Worm (Caenorhabditis elegans) whole organism, young adult: ENCODE measurements around the gene gfi-1.

Source experiments
- C06A6.2 ChIP-seq: fragments of 200-800 bp; sonication (Bioruptor generic); conservative IDR thresholded peaks from 2 replicates; pipeline ENCODE4 v1.3.6; 2022; ENCODE audit warnings: missing genetic modification characterization, missing compliant biosample characterization
- F22D6.2 ChIP-seq: sonication (generic microtip); optimal IDR thresholded peaks from 2 replicates; lab custom pipeline; 2016; ENCODE audit warnings: mild to moderate bottlenecking, missing genetic modification characterization, missing compliant biosample characterization
- F33H1.4 ChIP-seq: fragments of 200-800 bp; sonication (Bioruptor generic); IDR thresholded peaks from 2 replicates; pipeline ENCODE4 v1.3.6; 2022; ENCODE audit warnings: missing genetic modification reagents, missing genetic modification characterization, missing compliant biosample characterization
- F39B2.1 ChIP-seq: fragments of 200-800 bp; sonication (Bioruptor generic); IDR thresholded peaks from 2 replicates; pipeline ENCODE4 v1.3.6; 2022; ENCODE audit warnings: missing genetic modification reagents, missing genetic modification characterization, missing compliant biosample characterization
- F52B5.7 ChIP-seq: sonication (generic microtip); optimal IDR thresholded peaks from 2 replicates; lab custom pipeline; 2016; ENCODE audit warnings: mild to moderate bottlenecking, missing genetic modification characterization, missing compliant biosample characterization
- F55B11.4 ChIP-seq: sonication (generic microtip); optimal IDR thresholded peaks from 2 replicates; lab custom pipeline; 2016; ENCODE audit warnings: missing compliant biosample characterization, missing genetic modification characterization, borderline replicate concordance; ENCODE audit not compliant: insufficient read depth
- T07F8.4 ChIP-seq: sonication (generic microtip); optimal IDR thresholded peaks from 2 replicates; lab custom pipeline; 2016; ENCODE audit warnings: mild to moderate bottlenecking, missing genetic modification characterization, moderate library complexity, missing compliant biosample characterization
- Y53G8AR.9 ChIP-seq: fragments of 200-800 bp; sonication (Bioruptor generic); conservative IDR thresholded peaks from 2 replicates; pipeline ENCODE4 v1.3.6; 2022; ENCODE audit warnings: missing genetic modification reagents, missing genetic modification characterization, missing compliant biosample characterization
- Y79H2A.3 ChIP-seq: fragments of 200-800 bp; sonication (Bioruptor generic); conservative IDR thresholded peaks from 2 replicates; pipeline ENCODE4 v1.3.6; 2022; ENCODE audit warnings: missing genetic modification reagents, missing genetic modification characterization, missing compliant biosample characterization
- ZK185.1 ChIP-seq: sonication (generic microtip); optimal IDR thresholded peaks from 2 replicates; lab custom pipeline; 2016; ENCODE audit warnings: mild to moderate bottlenecking, missing genetic modification characterization, missing compliant biosample characterization; ENCODE audit not compliant: poor library complexity, severe bottlenecking
- ama-1 ChIP-seq, 3 experiments: fragments of 150-350 bp in 1 of 3; sonication (generic microtip) in 2 of 3; optimal IDR thresholded peaks; 2 replicates each; lab custom pipeline; 2014 to 2018; ENCODE audit warnings: missing biosample characterization in 2 of 3, missing genetic modification characterization in 2 of 3, missing genetic modification reagents in 2 of 3
- aptf-2 ChIP-seq: fragments of 200-800 bp; sonication (Bioruptor generic); conservative IDR thresholded peaks from 2 replicates; pipeline ENCODE4 v1.3.6; 2022; ENCODE audit warnings: missing genetic modification reagents, missing genetic modification characterization, missing compliant biosample characterization
- atf-7 ChIP-seq: sonication (generic microtip); optimal IDR thresholded peaks from 2 replicates; lab custom pipeline; 2017; ENCODE audit warnings: mild to moderate bottlenecking, missing genetic modification characterization, missing compliant biosample characterization
- attf-3 ChIP-seq: fragments of 200-800 bp; sonication (Bioruptor generic); conservative IDR thresholded peaks from 2 replicates; pipeline ENCODE4 v1.3.6; 2022; ENCODE audit warnings: missing genetic modification reagents, missing genetic modification characterization, missing compliant biosample characterization
- attf-5 ChIP-seq: fragments of 200-800 bp; sonication (Bioruptor generic); optimal IDR thresholded peaks from 2 replicates; lab custom pipeline; 2018; ENCODE audit warnings: mild to moderate bottlenecking, missing genetic modification characterization, missing compliant biosample characterization
- attf-6 ChIP-seq: fragments of 200-800 bp; sonication (Bioruptor generic); IDR thresholded peaks from 2 replicates; pipeline ENCODE4 v1.3.6; 2022; ENCODE audit warnings: missing genetic modification reagents, missing genetic modification characterization, missing compliant biosample characterization
- cebp-1 ChIP-seq, 2 experiments: fragments of 200-800 bp in 1 of 2; sonication (Bioruptor generic) in 1 of 2; sonication (generic microtip) in 1 of 2; IDR thresholded peaks in 1 of 2; optimal IDR thresholded peaks in 1 of 2; 2 replicates each; pipeline versions ENCODE4 v1.3.6 to Lab custom; 2017 to 2022; ENCODE audit warnings: missing compliant biosample characterization in 2 of 2, missing genetic modification characterization in 2 of 2, mild to moderate bottlenecking in 1 of 2, missing genetic modification reagents in 1 of 2, moderate library complexity in 1 of 2
- cebp-2 ChIP-seq: fragments of 200-800 bp; sonication (Bioruptor generic); IDR thresholded peaks from 2 replicates; pipeline ENCODE4 v1.3.6; 2022; ENCODE audit warnings: missing genetic modification characterization, missing compliant biosample characterization
- ceh-79 ChIP-seq: sonication (generic microtip); optimal IDR thresholded peaks from 2 replicates; lab custom pipeline; 2017; ENCODE audit warnings: mild to moderate bottlenecking, missing genetic modification characterization, missing compliant biosample characterization
- chd-7 ChIP-seq: sonication (generic microtip); optimal IDR thresholded peaks from 2 replicates; lab custom pipeline; 2016; ENCODE audit warnings: mild to moderate bottlenecking, missing genetic modification characterization, moderate library complexity, missing compliant biosample characterization
- die-1 ChIP-seq: sonication (generic microtip); optimal IDR thresholded peaks from 2 replicates; lab custom pipeline; 2016; ENCODE audit warnings: missing genotype, mild to moderate bottlenecking, missing genetic modification characterization, missing compliant biosample characterization
- dpff-1 ChIP-seq: sonication (generic microtip); optimal IDR thresholded peaks from 2 replicates; lab custom pipeline; 2017; ENCODE audit warnings: mild to moderate bottlenecking, missing genetic modification characterization, missing compliant biosample characterization
- dpl-1 ChIP-seq: fragments of 150-350 bp; optimal IDR thresholded peaks from 2 replicates; lab custom pipeline; 2014; ENCODE audit warnings: missing biosample characterization, missing genetic modification reagents, missing genetic modification characterization
- egl-44 ChIP-seq: fragments of 200-800 bp; sonication (Bioruptor generic); IDR thresholded peaks from 2 replicates; pipeline ENCODE4 v1.3.6; 2022; ENCODE audit warnings: missing genetic modification reagents, missing genetic modification characterization, missing compliant biosample characterization
- egrh-3 ChIP-seq: fragments of 200-800 bp; sonication (Bioruptor generic); IDR thresholded peaks from 2 replicates; pipeline ENCODE4 v1.3.6; 2022; ENCODE audit warnings: missing genetic modification reagents, missing genetic modification characterization, missing compliant biosample characterization
- ets-4 ChIP-seq: fragments of 200-800 bp; sonication (Bioruptor generic); optimal IDR thresholded peaks from 2 replicates; lab custom pipeline; 2018; ENCODE audit warnings: mild to moderate bottlenecking, missing genetic modification characterization, missing compliant biosample characterization
- gei-17 ChIP-seq: fragments of 200-800 bp; sonication (Bioruptor generic); optimal IDR thresholded peaks from 2 replicates; lab custom pipeline; 2018; ENCODE audit warnings: mild to moderate bottlenecking, missing genetic modification characterization, missing compliant biosample characterization
- hmg-1.2 ChIP-seq: fragments of 200-800 bp; sonication (Bioruptor generic); IDR thresholded peaks from 2 replicates; pipeline ENCODE4 v1.3.6; 2022; ENCODE audit warnings: missing genetic modification reagents, missing genetic modification characterization, missing compliant biosample characterization
- hrde-1 ChIP-seq: sonication (generic microtip); optimal IDR thresholded peaks from 2 replicates; lab custom pipeline; 2016; ENCODE audit warnings: missing genetic modification characterization, mild to moderate bottlenecking, missing compliant biosample characterization, moderate library complexity, missing genotype, missing genetic modification reagents, borderline replicate concordance
- hsf-1 ChIP-seq: fragments of 200-800 bp; sonication (Bioruptor generic); IDR thresholded peaks from 2 replicates; pipeline ENCODE4 v1.3.6; 2022; ENCODE audit warnings: missing genetic modification reagents, missing genetic modification characterization, missing compliant biosample characterization
- lin-26 ChIP-seq: fragments of 200-800 bp; sonication (Bioruptor generic); IDR thresholded peaks from 2 replicates; pipeline ENCODE4 v1.3.6; 2022; ENCODE audit warnings: missing genetic modification reagents, missing genetic modification characterization, missing compliant biosample characterization
- lsy-27 ChIP-seq: sonication (generic microtip); optimal IDR thresholded peaks from 2 replicates; lab custom pipeline; 2017; ENCODE audit warnings: missing genetic modification characterization, mild to moderate bottlenecking, missing compliant biosample characterization, antibody characterized with exemption, missing genotype, borderline replicate concordance; ENCODE audit not compliant: insufficient read depth
- madf-10 ChIP-seq: sonication (generic microtip); optimal IDR thresholded peaks from 2 replicates; lab custom pipeline; 2016; ENCODE audit warnings: mild to moderate bottlenecking, missing genetic modification characterization, missing compliant biosample characterization
- madf-3 ChIP-seq: fragments of 200-800 bp; sonication (Bioruptor generic); IDR thresholded peaks from 2 replicates; pipeline ENCODE4 v1.3.6; 2022; ENCODE audit warnings: missing genetic modification reagents, missing genetic modification characterization, missing compliant biosample characterization
- madf-6 ChIP-seq: fragments of 200-800 bp; sonication (Bioruptor generic); IDR thresholded peaks from 2 replicates; pipeline ENCODE4 v1.3.6; 2022; ENCODE audit warnings: missing genetic modification reagents, missing genetic modification characterization, missing compliant biosample characterization
- mcd-1 ChIP-seq: fragments of 200-800 bp; sonication (Bioruptor generic); IDR thresholded peaks from 2 replicates; pipeline ENCODE4 v1.3.6; 2022; ENCODE audit warnings: missing genetic modification reagents, missing genetic modification characterization, missing compliant biosample characterization
- nfya-2 ChIP-seq: fragments of 200-800 bp; sonication (Bioruptor generic); IDR thresholded peaks from 2 replicates; pipeline ENCODE4 v1.3.6; 2022; ENCODE audit warnings: missing genetic modification reagents, missing genetic modification characterization, missing compliant biosample characterization
- nhr-80 ChIP-seq: sonication (generic microtip); optimal IDR thresholded peaks from 2 replicates; lab custom pipeline; 2016; ENCODE audit warnings: missing genetic modification characterization, missing compliant biosample characterization
- pbrm-1 ChIP-seq: fragments of 200-800 bp; sonication (Bioruptor generic); IDR thresholded peaks from 2 replicates; pipeline ENCODE4 v1.3.6; 2022; ENCODE audit warnings: missing genetic modification reagents, missing genetic modification characterization, missing compliant biosample characterization
- rec-8 ChIP-seq, 2 experiments: sonication (generic microtip); optimal IDR thresholded peaks; 2 replicates each; lab custom pipeline; 2016; ENCODE audit warnings: mild to moderate bottlenecking in 2 of 2, missing genetic modification characterization in 2 of 2, missing genetic modification reagents in 2 of 2, missing genotype in 2 of 2, missing biosample characterization in 1 of 2, missing compliant biosample characterization in 1 of 2, moderate library complexity in 1 of 2
- rpc-1 ChIP-seq, 2 experiments: fragments of 150-350 bp in 1 of 2; sonication (generic microtip) in 1 of 2; optimal IDR thresholded peaks; 2 replicates each; lab custom pipeline; 2014 to 2018; ENCODE audit warnings: missing biosample characterization in 1 of 2, missing genetic modification characterization in 1 of 2, missing genetic modification reagents in 1 of 2, missing genotype in 1 of 2
- snpc-3.4 ChIP-seq: sonication (generic microtip); optimal IDR thresholded peaks from 2 replicates; lab custom pipeline; 2017; ENCODE audit warnings: missing genetic modification characterization, mild to moderate bottlenecking, missing compliant biosample characterization, antibody characterized with exemption, moderate library complexity, missing genotype, missing genetic modification reagents
- tlf-1 ChIP-seq: fragments of 200-800 bp; sonication (Bioruptor generic); optimal IDR thresholded peaks from 2 replicates; lab custom pipeline; 2018; ENCODE audit warnings: mild to moderate bottlenecking, missing genetic modification characterization, missing compliant biosample characterization
- zfh-2 ChIP-seq: fragments of 200-800 bp; sonication (Bioruptor generic); conservative IDR thresholded peaks from 2 replicates; pipeline ENCODE4 v1.3.6; 2022; ENCODE audit warnings: missing genetic modification reagents, missing genetic modification characterization, missing compliant biosample characterization
- ztf-3 ChIP-seq: fragments of 200-800 bp; sonication (Bioruptor generic); optimal IDR thresholded peaks from 2 replicates; lab custom pipeline; 2018; ENCODE audit warnings: mild to moderate bottlenecking, missing genetic modification characterization, missing compliant biosample characterization

gfi-1 gene

DNA sequence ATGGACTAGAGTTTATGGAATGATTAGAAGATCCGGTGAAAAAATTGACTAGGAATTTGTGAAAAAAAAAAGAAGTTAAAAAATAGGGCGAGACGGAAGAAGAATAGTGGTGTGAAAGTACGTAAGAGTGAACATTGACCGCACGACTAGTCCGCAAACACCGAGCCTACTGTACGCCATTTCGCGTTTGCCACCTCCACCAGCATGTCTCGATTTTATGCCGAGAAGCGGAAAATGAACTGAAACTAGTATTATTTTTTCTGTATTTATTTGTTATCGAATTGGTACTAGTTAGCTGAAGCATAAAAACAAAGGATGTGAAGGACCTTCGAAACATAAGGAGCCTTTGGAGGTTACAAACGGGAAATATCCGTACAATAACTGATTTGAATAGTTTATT is 27.7 kb upstream of the gfi-1 start (continued):
- TF ChIP-seq Y53G8AR.9 (GFP tag; lab: Robert Waterston, UW) (0 out of 2 replicates have a peak, but pooled peaks have one; percentile 27), cebp-1 (GFP tag; IDR thresholded peaks at IDR 0.05; lab: Robert Waterston, UW) (no peak), cebp-1 (tag; optimal IDR thresholded peaks at IDR 0.05; lab: Kevin White, UChicago) (peak; percentile 27), madf-10 (tag; lab: Kevin White, UChicago) (no peak), nfya-2 (GFP tag; lab: Robert Waterston, UW) (no peak), pbrm-1 (GFP tag; lab: Robert Waterston, UW) (no peak), lin-26 (GFP tag; lab: Robert Waterston, UW) (no peak), F55B11.4 (no peak), egl-44 (GFP tag; lab: Robert Waterston, UW) (no peak), mcd-1 (GFP tag; lab: Robert Waterston, UW) (peak; percentile 39; the same call in 1 of the 2 replicates), nhr-80 (peak; percentile 16), Y79H2A.3 (no peak), ceh-79 (tag; lab: Kevin White, UChicago) (no peak), tlf-1 (GFP tag; lab: Kevin White, UChicago) (no peak), ets-4 (GFP tag; lab: Kevin White, UChicago) (no peak), atf-7 (tag; lab: Kevin White, UChicago) (no peak), rpc-1 (optimal IDR thresholded peaks at IDR 0.05; lab: Kevin White, UChicago) (no peak), rpc-1 (tag; optimal IDR thresholded peaks at IDR 0.05; lab: Kevin White, UChicago) (no peak), rec-8 (tag; optimal IDR thresholded peaks at IDR 0.05; lab: Kevin White, UChicago) (no peak), ztf-3 (GFP tag; lab: Kevin White, UChicago) (no peak)

DNA sequence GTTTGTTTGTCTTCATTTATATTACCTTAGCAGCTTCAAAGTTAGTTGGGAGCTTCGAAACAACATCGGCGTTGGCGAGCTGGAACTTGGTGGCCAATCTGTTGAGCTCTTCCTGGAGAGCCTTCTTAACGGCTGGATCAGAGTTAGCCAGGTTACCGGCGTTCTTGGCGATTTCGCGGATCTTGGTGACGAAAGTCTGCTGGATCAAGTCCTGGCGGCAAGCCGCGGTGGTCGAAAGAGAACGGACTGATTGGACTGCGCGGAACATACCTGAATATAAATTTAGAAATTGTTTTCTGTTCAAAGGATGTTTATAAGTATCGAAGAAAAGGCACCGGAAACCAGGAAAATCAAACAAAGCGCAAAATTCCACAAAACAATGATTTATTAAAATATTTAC is 27.1 kb upstream of the gfi-1 start, which contains the start of gene atp-4:
atp-4 (minus strand) TSS at position 270 of the 400 bp plus-strand sequence.
- TF ChIP-seq C06A6.2 (GFP tag; lab: Robert Waterston, UW) (no peak), gei-17 (GFP tag; lab: Kevin White, UChicago) (no peak), die-1 (tag; lab: Kevin White, UChicago) (no peak), cebp-2 (no peak), snpc-3.4 (tag; lab: Kevin White, UChicago) (no peak), F33H1.4 (GFP tag; lab: Robert Waterston, UW) (no peak), F52B5.7 (tag; lab: Kevin White, UChicago) (no peak), Y79H2A.3 (no peak), attf-6 (GFP tag; lab: Robert Waterston, UW) (0 out of 2 replicates have a peak, but pooled peaks have one; percentile 15), attf-3 (GFP tag; lab: Robert Waterston, UW) (0 out of 2 replicates have a peak, but pooled peaks have one; percentile 24), aptf-2 (GFP tag; lab: Robert Waterston, UW) (no peak), hsf-1 (GFP tag; lab: Robert Waterston, UW) (peak; percentile 69; the same call in 1 of the 2 replicates), hrde-1 (tag; lab: Kevin White, UChicago) (no peak), madf-3 (GFP tag; lab: Robert Waterston, UW) (peak; percentile 74; the same call in 1 of the 2 replicates), ztf-3 (GFP tag; lab: Kevin White, UChicago) (no peak), chd-7 (tag; lab: Kevin White, UChicago) (peak; percentile 20), egrh-3 (GFP tag; lab: Robert Waterston, UW) (peak; percentile 39), lsy-27 (no peak), dpl-1 (GFP tag; lab: Kevin White, UChicago) (no peak), dpff-1 (tag; lab: Kevin White, UChicago) (no peak), madf-6 (peak; percentile 48; the same call in 1 of the 2 replicates), lin-26 (GFP tag; lab: Robert Waterston, UW) (peak; percentile 46; the same call in 1 of the 2 replicates), ZK185.1 (tag; lab: Kevin White, UChicago) (no peak), T07F8.4 (no peak), attf-5 (GFP tag; lab: Kevin White, UChicago) (no peak), F39B2.1 (GFP tag; lab: Robert Waterston, UW) (no peak), zfh-2 (peak; percentile 63), F22D6.2 (tag; lab: Kevin White, UChicago) (no peak), ama-1 (optimal IDR thresholded peaks at IDR 0.05; lab: Kevin White, UChicago) (no peak), ama-1 (GFP tag; optimal IDR thresholded peaks at IDR 0.05; lab: Kevin White, UChicago) (peak in 1 of 2 experiments; percentile 20), hmg-1.2 (GFP tag; lab: Robert Waterston, UW) (no peak)
